Fruit fly (Drosophila melanogaster) whole organism, pupa: ENCODE results near the gene Cyp4g1.

Source experiments
- CG15710 ChIP-seq: fragments of 200-800 bp; sonication (Bioruptor generic); optimal IDR thresholded peaks from 2 replicates; lab custom pipeline; 2018; ENCODE audit warnings: missing biosample characterization, mild to moderate bottlenecking, missing genetic modification characterization, moderate library complexity
- CG4496 ChIP-seq: fragments of 200-800 bp; sonication (Bioruptor generic); IDR thresholded peaks from 3 replicates; pipeline ENCODE4 v1.3.6; 2022; ENCODE audit warnings: missing biosample characterization, missing genetic modification characterization
- CG8301 ChIP-seq: fragments of 200-800 bp; sonication (Bioruptor generic); optimal IDR thresholded peaks from 2 replicates; lab custom pipeline; 2018; ENCODE audit warnings: missing biosample characterization, mild to moderate bottlenecking, missing genetic modification characterization
- Pif1A ChIP-seq: fragments of 200-800 bp; sonication (Bioruptor generic); optimal IDR thresholded peaks from 3 replicates; lab custom pipeline; 2016; ENCODE audit warnings: missing biosample characterization, missing genetic modification characterization

DNA sequence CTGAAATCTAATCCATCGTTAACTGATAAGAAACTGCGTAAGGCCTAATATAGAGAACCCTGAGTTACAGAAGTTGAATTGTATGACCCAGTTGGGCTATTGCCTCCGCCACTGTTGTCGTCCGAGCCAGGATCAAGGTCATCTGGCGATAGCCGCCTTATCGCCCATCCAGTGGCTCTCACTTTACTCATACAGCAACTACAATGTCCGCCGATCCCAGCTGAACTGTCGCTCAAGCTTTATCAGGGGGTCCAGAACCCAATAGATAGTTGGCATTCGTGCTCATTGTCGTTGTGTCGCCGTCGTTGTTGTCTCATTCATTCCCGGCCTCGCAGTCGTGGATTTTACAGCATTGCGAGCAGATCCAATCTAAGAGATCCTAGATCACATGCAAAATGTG is 40.0 kb upstream of the Cyp4g1 start, which contains the start of gene arg:
- TF ChIP-seq CG8301 (tag; lab: Kevin White, UChicago) = no peak
- no peak for TF ChIP-seq Pif1A (GFP tag; lab: Kevin White, UChicago)
- TF ChIP-seq CG15710 (tag; lab: Kevin White, UChicago) = no peak
- TF ChIP-seq CG4496 (GFP tag; lab: Robert Waterston, UW) = no peak
